Worm (Caenorhabditis elegans) whole organism, L1 larva: ENCODE measurements around the gene F10E9.5.

ENCODE experiments used
- C04F5.9 ChIP-seq: sonication (generic microtip); optimal IDR thresholded peaks from 2 replicates; lab custom pipeline; 2016; ENCODE audit warnings: missing genetic modification characterization, missing compliant biosample characterization
- C16A3.4 ChIP-seq: fragments of 150-350 bp; optimal IDR thresholded peaks from 2 replicates; lab custom pipeline; 2014; ENCODE audit warnings: missing biosample characterization, missing genetic modification characterization
- C34B4.2 ChIP-seq: sonication (generic microtip); optimal IDR thresholded peaks from 2 replicates; lab custom pipeline; 2017; ENCODE audit warnings: mild to moderate bottlenecking, missing genetic modification characterization, missing compliant biosample characterization
- Y116A8C.19 ChIP-seq: sonication (generic microtip); optimal IDR thresholded peaks from 2 replicates; lab custom pipeline; 2016; ENCODE audit warnings: missing compliant biosample characterization, missing genetic modification characterization, borderline replicate concordance
- aha-1 ChIP-seq: fragments of 150-350 bp; optimal IDR thresholded peaks from 2 replicates; lab custom pipeline; 2014; ENCODE audit warnings: missing biosample characterization, missing genetic modification characterization
- alr-1 ChIP-seq: fragments of 200-800 bp; sonication (Bioruptor generic); optimal IDR thresholded peaks from 2 replicates; lab custom pipeline; 2018; ENCODE audit warnings: borderline replicate concordance, mild to moderate bottlenecking, missing genetic modification characterization, missing compliant biosample characterization
- blmp-1 ChIP-seq: fragments of 150-350 bp; optimal IDR thresholded peaks from 2 replicates; lab custom pipeline; 2014; ENCODE audit warnings: missing biosample characterization, missing genetic modification characterization
- ceh-63 ChIP-seq: fragments of 200-800 bp; sonication (Bioruptor generic); optimal IDR thresholded peaks from 2 replicates; lab custom pipeline; 2018; ENCODE audit warnings: mild to moderate bottlenecking, missing genetic modification characterization, missing compliant biosample characterization
- ceh-8 ChIP-seq: fragments of 200-800 bp; sonication (Bioruptor generic); optimal IDR thresholded peaks from 2 replicates; lab custom pipeline; 2018; ENCODE audit warnings: mild to moderate bottlenecking, missing genetic modification characterization, moderate library complexity, missing compliant biosample characterization
- ceh-88 ChIP-seq: fragments of 200-800 bp; sonication (Bioruptor generic); IDR thresholded peaks from 2 replicates; pipeline ENCODE4 v1.3.6; 2022; ENCODE audit warnings: missing genetic modification characterization, missing compliant biosample characterization
- ces-1 ChIP-seq: fragments of 150-350 bp; optimal IDR thresholded peaks from 2 replicates; lab custom pipeline; 2014; ENCODE audit warnings: missing biosample characterization, missing genetic modification reagents, missing genetic modification characterization
- dpl-1 ChIP-seq, 3 experiments: fragments of 150-350 bp in 2 of 3; sonication (generic microtip) in 1 of 3; optimal IDR thresholded peaks; 2 replicates each; lab custom pipeline; 2014 to 2017; ENCODE audit warnings: missing biosample characterization in 3 of 3, missing genetic modification characterization in 3 of 3, missing genetic modification reagents in 3 of 3
- dsc-1 ChIP-seq: sonication (generic microtip); optimal IDR thresholded peaks from 2 replicates; lab custom pipeline; 2016; ENCODE audit warnings: mild to moderate bottlenecking, missing genetic modification characterization, missing compliant biosample characterization
- efl-1 ChIP-seq, 4 experiments: fragments of 150-350 bp; optimal IDR thresholded peaks in 3 of 4; peaks in 1 of 4; 1 replicate in 1 of 4; 2 replicates in 3 of 4; lab custom pipeline; 2014; ENCODE audit warnings: missing biosample characterization in 2 of 4, missing genetic modification characterization in 2 of 4, missing genetic modification reagents in 2 of 4
- efl-3 ChIP-seq: fragments of 200-800 bp; sonication (Bioruptor generic); optimal IDR thresholded peaks from 2 replicates; lab custom pipeline; 2018; ENCODE audit warnings: mild to moderate bottlenecking, missing genetic modification characterization, missing compliant biosample characterization
- ets-5 ChIP-seq: fragments of 200-800 bp; sonication (Bioruptor generic); IDR thresholded peaks from 2 replicates; pipeline ENCODE4 v1.3.6; 2022; ENCODE audit warnings: missing genetic modification characterization, missing compliant biosample characterization
- fkh-4 ChIP-seq: sonication (generic microtip); optimal IDR thresholded peaks from 2 replicates; lab custom pipeline; 2016; ENCODE audit warnings: missing compliant biosample characterization, missing genetic modification characterization, borderline replicate concordance
- fkh-8 ChIP-seq: sonication (generic microtip); optimal IDR thresholded peaks from 2 replicates; lab custom pipeline; 2016; ENCODE audit warnings: mild to moderate bottlenecking, missing genetic modification characterization, missing compliant biosample characterization
- hlh-4 ChIP-seq: sonication (generic microtip); optimal IDR thresholded peaks from 2 replicates; lab custom pipeline; 2016; ENCODE audit warnings: mild to moderate bottlenecking, missing genetic modification characterization, missing compliant biosample characterization
- hpl-2 ChIP-seq: fragments of 150-350 bp; optimal IDR thresholded peaks from 2 replicates; lab custom pipeline; 2014; ENCODE audit warnings: missing biosample characterization, missing genetic modification reagents, missing genetic modification characterization
- irx-1 ChIP-seq: sonication (generic microtip); optimal IDR thresholded peaks from 2 replicates; lab custom pipeline; 2016; ENCODE audit warnings: missing genetic modification characterization, missing compliant biosample characterization
- jun-1 ChIP-seq: fragments of 150-350 bp; optimal IDR thresholded peaks from 2 replicates; lab custom pipeline; 2014; ENCODE audit warnings: missing biosample characterization, missing genetic modification reagents, missing genetic modification characterization
- lin-14 ChIP-seq: fragments of 200-800 bp; sonication (Bioruptor generic); optimal IDR thresholded peaks from 2 replicates; lab custom pipeline; 2018; ENCODE audit warnings: mild to moderate bottlenecking, missing genetic modification characterization, moderate library complexity, missing compliant biosample characterization
- lin-15B ChIP-seq: fragments of 150-350 bp; sonication (generic microtip); optimal IDR thresholded peaks from 3 replicates; lab custom pipeline; 2014; ENCODE audit warnings: missing biosample characterization, missing genetic modification characterization
- lin-39 ChIP-seq: fragments of 150-350 bp; optimal IDR thresholded peaks from 2 replicates; lab custom pipeline; 2014; ENCODE audit warnings: missing biosample characterization, missing genetic modification reagents, missing genetic modification characterization
- mdl-1 ChIP-seq, 2 experiments: fragments of 150-350 bp; optimal IDR thresholded peaks; 2 replicates each; lab custom pipeline; 2014 to 2017; ENCODE audit warnings: missing biosample characterization in 2 of 2, missing genetic modification characterization in 2 of 2, inconsistent platforms in 1 of 2
- mef-2 ChIP-seq: fragments of 150-350 bp; optimal IDR thresholded peaks from 2 replicates; lab custom pipeline; 2014; ENCODE audit warnings: missing biosample characterization, missing genetic modification characterization
- mep-1 ChIP-seq: fragments of 150-350 bp; optimal IDR thresholded peaks from 2 replicates; lab custom pipeline; 2014; ENCODE audit warnings: missing biosample characterization, missing genetic modification characterization
- nhr-12 ChIP-seq: sonication (generic microtip); optimal IDR thresholded peaks from 2 replicates; lab custom pipeline; 2017; ENCODE audit warnings: missing biosample characterization, missing genetic modification characterization
- nhr-19 ChIP-seq: fragments of 200-800 bp; sonication (Bioruptor generic); conservative IDR thresholded peaks from 2 replicates; pipeline ENCODE4 v1.3.6; 2022; ENCODE audit warnings: missing genetic modification characterization, missing compliant biosample characterization
- nhr-28 ChIP-seq: fragments of 150-350 bp; optimal IDR thresholded peaks from 2 replicates; lab custom pipeline; 2014; ENCODE audit warnings: missing biosample characterization, missing genetic modification characterization
- nhr-47 ChIP-seq: sonication (generic microtip); optimal IDR thresholded peaks from 2 replicates; lab custom pipeline; 2016; ENCODE audit warnings: mild to moderate bottlenecking, missing genetic modification characterization, moderate library complexity, missing compliant biosample characterization
- nhr-76 ChIP-seq: sonication (generic microtip); optimal IDR thresholded peaks from 2 replicates; lab custom pipeline; 2017; ENCODE audit warnings: missing biosample characterization, missing genetic modification characterization
- nhr-77 ChIP-seq: fragments of 150-350 bp; optimal IDR thresholded peaks from 2 replicates; lab custom pipeline; 2014; ENCODE audit warnings: missing biosample characterization, missing genetic modification characterization
- nhr-84 ChIP-seq: sonication (generic microtip); optimal IDR thresholded peaks from 2 replicates; lab custom pipeline; 2017; ENCODE audit warnings: missing biosample characterization, missing genetic modification characterization
- skn-1 ChIP-seq: fragments of 150-350 bp; optimal IDR thresholded peaks from 2 replicates; lab custom pipeline; 2014; ENCODE audit warnings: missing biosample characterization, missing genetic modification characterization
- snpc-4 ChIP-seq: fragments of 150-350 bp; optimal IDR thresholded peaks from 2 replicates; lab custom pipeline; 2014; ENCODE audit warnings: missing biosample characterization, missing genetic modification characterization
- snu-23 ChIP-seq: sonication (generic microtip); optimal IDR thresholded peaks from 2 replicates; lab custom pipeline; 2016; ENCODE audit warnings: missing genetic modification characterization, missing compliant biosample characterization
- unc-86 ChIP-seq: sonication (generic microtip); optimal IDR thresholded peaks from 2 replicates; lab custom pipeline; 2016; ENCODE audit warnings: missing genetic modification characterization, missing compliant biosample characterization
- unc-98 ChIP-seq: fragments of 200-800 bp; sonication (Bioruptor generic); IDR thresholded peaks from 2 replicates; pipeline ENCODE4 v1.3.6; 2022; ENCODE audit warnings: missing genetic modification characterization, missing compliant biosample characterization
- zip-4 ChIP-seq: fragments of 200-800 bp; sonication (Bioruptor generic); optimal IDR thresholded peaks from 2 replicates; lab custom pipeline; 2018; ENCODE audit warnings: mild to moderate bottlenecking, missing genetic modification characterization, moderate library complexity, missing compliant biosample characterization
- ztf-11 ChIP-seq, 2 experiments: sonication (generic microtip); optimal IDR thresholded peaks; 2 replicates each; lab custom pipeline; 2016 to 2017; ENCODE audit warnings: missing genetic modification characterization in 2 of 2, missing biosample characterization in 1 of 2, missing compliant biosample characterization in 1 of 2

F10E9.5 gene

DNA sequence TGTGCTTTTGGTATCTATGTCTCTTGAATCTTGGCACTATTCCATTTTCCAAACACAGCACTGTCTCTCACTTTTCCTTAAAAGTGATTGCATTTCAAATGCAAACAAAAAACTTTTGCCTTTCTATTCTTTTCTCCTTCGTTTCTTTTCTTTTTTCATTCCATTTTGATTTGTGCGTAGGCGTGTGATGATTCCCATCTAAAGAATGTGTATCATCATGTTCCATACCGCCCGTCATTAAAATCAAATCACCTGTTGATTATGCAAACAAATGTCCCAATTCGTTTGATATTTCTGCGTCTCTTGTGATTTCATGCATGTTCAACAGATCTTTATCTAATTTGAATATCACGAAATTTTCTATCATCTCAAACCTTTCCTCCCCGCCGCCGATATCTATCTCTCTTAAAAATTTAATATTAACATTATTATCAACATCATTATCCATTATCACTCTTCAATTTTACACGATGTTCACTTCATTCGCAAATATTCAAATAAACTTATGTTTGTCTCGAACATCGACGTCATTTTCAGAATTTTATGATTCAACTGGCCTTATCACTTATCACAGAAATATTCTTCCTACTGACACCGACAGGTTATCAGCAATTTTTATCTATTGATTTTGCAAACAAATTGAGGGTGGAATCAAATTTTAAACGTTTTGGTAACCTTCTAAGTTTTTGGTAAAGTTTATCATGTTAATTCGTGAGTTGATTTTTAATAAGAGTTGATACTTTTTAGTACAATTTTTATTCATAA, 15.9 kb upstream of the F10E9.5 start (continued):
- TF ChIP-seq hpl-2 (GFP tag; lab: Kevin White, UChicago) (no peak), C16A3.4 (no peak), Y116A8C.19 (tag; lab: Kevin White, UChicago) (no peak), nhr-28 (tag; lab: Kevin White, UChicago) (no peak), hlh-4 (tag; lab: Kevin White, UChicago) (no peak), mef-2 (tag; lab: Kevin White, UChicago) (no peak), nhr-76 (tag; lab: Kevin White, UChicago) (no peak), dsc-1 (tag; lab: Kevin White, UChicago) (no peak), zip-4 (no peak), dpl-1 (GFP tag; optimal IDR thresholded peaks at IDR 0.05; lab: Kevin White, UChicago) (no peak), blmp-1 (peak; percentile 84), ztf-11 (tag; optimal IDR thresholded peaks at IDR 0.05; lab: Kevin White, UChicago) (no peak), fkh-8 (tag; lab: Kevin White, UChicago) (no peak), irx-1 (tag; lab: Kevin White, UChicago) (no peak), snpc-4 (tag; lab: Kevin White, UChicago) (no peak), mdl-1 (tag; optimal IDR thresholded peaks at IDR 0.05; lab: Kevin White, UChicago) (no peak), lin-14 (peak; percentile 12), unc-98 (GFP tag; lab: Robert Waterston, UW) (no peak), skn-1 (no peak), alr-1 (tag; lab: Kevin White, UChicago) (no peak), jun-1 (tag; lab: Kevin White, UChicago) (peak; percentile 23), ets-5 (GFP tag; lab: Robert Waterston, UW) (no peak), fkh-4 (tag; lab: Kevin White, UChicago) (no peak), ceh-63 (no peak), efl-1 (optimal IDR thresholded peaks at IDR 0.05; lab: Kevin White, UChicago) (no peak), efl-1 (GFP tag; optimal IDR thresholded peaks at IDR 0.05 in 1 of 2; lab: Kevin White, UChicago) (peak in 1 of 2 experiments; percentile 41), snu-23 (GFP tag; lab: Kevin White, UChicago) (no peak), nhr-84 (no peak), C04F5.9 (tag; lab: Kevin White, UChicago) (no peak), ceh-8 (no peak), efl-3 (no peak), mep-1 (tag; lab: Kevin White, UChicago) (peak; percentile 23), lin-15B (tag; lab: Kevin White, UChicago) (no peak), ces-1 (GFP tag; lab: Kevin White, UChicago) (no peak), C34B4.2 (tag; lab: Kevin White, UChicago) (no peak), unc-86 (tag; lab: Kevin White, UChicago) (no peak), nhr-77 (tag; lab: Kevin White, UChicago) (no peak), nhr-47 (tag; lab: Kevin White, UChicago) (no peak), nhr-12 (tag; lab: Kevin White, UChicago) (no peak), lin-39 (no peak), ceh-88 (GFP tag; lab: Robert Waterston, UW) (no peak), aha-1 (no peak), nhr-19 (GFP tag; lab: Robert Waterston, UW) (no peak)
- TF ChIP-seq, all 84 proteins: peak for 11

DNA sequence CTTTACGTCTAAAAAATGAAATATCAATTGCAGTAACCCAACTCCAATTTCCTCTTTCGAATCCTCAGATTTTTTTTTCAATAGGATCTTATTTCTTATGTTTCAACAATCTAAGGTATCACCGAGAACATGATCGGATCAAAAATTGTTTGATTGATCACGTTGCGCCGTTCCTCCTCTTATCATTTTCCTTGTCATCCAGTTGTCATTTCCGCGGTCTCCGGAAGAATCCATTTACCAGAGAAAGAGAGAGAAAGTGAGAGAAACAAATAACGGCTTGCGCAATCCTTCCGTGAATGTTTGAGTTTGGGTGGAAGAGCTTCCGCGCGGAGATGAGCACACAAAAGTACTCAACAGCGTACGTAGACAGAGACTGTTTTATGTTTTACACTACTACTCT, 14.1 kb upstream of the F10E9.5 start:
- TF ChIP-seq blmp-1 = peak; percentile 84
- no peak for TF ChIP-seq nhr-19 (GFP tag; lab: Robert Waterston, UW)
- TF ChIP-seq, all 84 proteins: peak for 1
